Fruit fly (Drosophila melanogaster): ENCODE results near the gene AkhR.

DNA sequence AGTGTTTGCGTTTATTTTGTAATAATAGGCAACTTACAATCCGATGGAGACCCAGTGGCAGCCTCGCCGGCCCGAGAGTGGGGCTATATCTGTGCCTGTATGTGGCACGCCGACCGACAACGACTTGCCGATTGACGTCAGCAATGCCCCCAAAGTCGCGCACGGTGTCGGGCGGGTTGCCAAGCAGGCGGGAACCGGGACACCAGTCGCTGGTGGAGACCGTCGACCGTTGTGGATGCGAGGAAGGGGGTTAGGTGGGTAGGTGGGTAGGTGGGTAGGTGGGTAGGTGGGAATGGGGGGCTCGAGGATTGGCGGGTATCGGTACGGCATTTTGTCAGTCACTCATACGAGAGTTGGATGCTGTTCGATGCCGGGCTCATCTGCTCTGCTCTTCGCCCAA lies 35.1 kb upstream of the AkhR start:
- TF ChIP-seq Dll (optimal IDR thresholded peaks at IDR 0.05) = no peak
- TF ChIP-seq usp (GFP tag; optimal IDR thresholded peaks at IDR 0.05) = no peak
